Worm (Caenorhabditis elegans) whole organism, L1 larva: ENCODE data around the gene nhr-19.

Experiments used
- aha-1 ChIP-seq: fragments of 150-350 bp; optimal IDR thresholded peaks from 2 replicates; lab custom pipeline; 2014; ENCODE audit warnings: missing biosample characterization, missing genetic modification characterization
- aly-2 ChIP-seq: fragments of 150-350 bp; optimal IDR thresholded peaks from 2 replicates; lab custom pipeline; 2014; ENCODE audit warnings: missing biosample characterization, missing genetic modification characterization
- ama-1 ChIP-seq: fragments of 150-350 bp; optimal IDR thresholded peaks from 2 replicates; lab custom pipeline; 2014
- blmp-1 ChIP-seq: fragments of 150-350 bp; optimal IDR thresholded peaks from 2 replicates; lab custom pipeline; 2014; ENCODE audit warnings: missing biosample characterization, missing genetic modification characterization
- dpl-1 ChIP-seq, 3 experiments: fragments of 150-350 bp in 2 of 3; sonication (generic microtip) in 1 of 3; optimal IDR thresholded peaks; 2 replicates each; lab custom pipeline; 2014 to 2017; ENCODE audit warnings: missing biosample characterization in 3 of 3, missing genetic modification characterization in 3 of 3, missing genetic modification reagents in 3 of 3
- dsc-1 ChIP-seq: sonication (generic microtip); optimal IDR thresholded peaks from 2 replicates; lab custom pipeline; 2016; ENCODE audit warnings: mild to moderate bottlenecking, missing genetic modification characterization, missing compliant biosample characterization
- efl-1 ChIP-seq, 4 experiments: fragments of 150-350 bp; optimal IDR thresholded peaks in 3 of 4; peaks in 1 of 4; 1 replicate in 1 of 4; 2 replicates in 3 of 4; lab custom pipeline; 2014; ENCODE audit warnings: missing biosample characterization in 2 of 4, missing genetic modification characterization in 2 of 4, missing genetic modification reagents in 2 of 4
- elt-2 ChIP-seq: sonication (generic microtip); optimal IDR thresholded peaks from 2 replicates; lab custom pipeline; 2016; ENCODE audit warnings: missing genetic modification characterization, mild to moderate bottlenecking, inconsistent platforms, missing compliant biosample characterization, missing genetic modification reagents
- elt-3 ChIP-seq, 6 experiments: fragments of 150-350 bp in 1 of 6; sonication (generic microtip); optimal IDR thresholded peaks; 2 replicates each; lab custom pipeline; 2017 to 2018; ENCODE audit warnings: missing biosample characterization in 6 of 6, missing genetic modification characterization in 6 of 6, inconsistent platforms in 1 of 6
- ets-5 ChIP-seq: fragments of 200-800 bp; sonication (Bioruptor generic); IDR thresholded peaks from 2 replicates; pipeline ENCODE4 v1.3.6; 2022; ENCODE audit warnings: missing genetic modification characterization, missing compliant biosample characterization
- fkh-10 ChIP-seq: sonication (generic microtip); optimal IDR thresholded peaks from 2 replicates; lab custom pipeline; 2017; ENCODE audit warnings: missing biosample characterization, missing genetic modification reagents, missing genetic modification characterization
- fkh-4 ChIP-seq: sonication (generic microtip); optimal IDR thresholded peaks from 2 replicates; lab custom pipeline; 2016; ENCODE audit warnings: missing compliant biosample characterization, missing genetic modification characterization, borderline replicate concordance
- fkh-8 ChIP-seq: sonication (generic microtip); optimal IDR thresholded peaks from 2 replicates; lab custom pipeline; 2016; ENCODE audit warnings: mild to moderate bottlenecking, missing genetic modification characterization, missing compliant biosample characterization
- grh-1 ChIP-seq: fragments of 200-800 bp; sonication (Bioruptor generic); IDR thresholded peaks from 2 replicates; pipeline ENCODE4 v1.3.6; 2022; ENCODE audit warnings: missing genetic modification reagents, missing genetic modification characterization, missing compliant biosample characterization
- hpl-2 ChIP-seq: fragments of 150-350 bp; optimal IDR thresholded peaks from 2 replicates; lab custom pipeline; 2014; ENCODE audit warnings: missing biosample characterization, missing genetic modification reagents, missing genetic modification characterization
- isw-1 ChIP-seq: fragments of 200-800 bp; sonication (Bioruptor generic); IDR thresholded peaks from 2 replicates; pipeline ENCODE4 v1.3.6; 2022; ENCODE audit warnings: missing genetic modification characterization, missing compliant biosample characterization
- lin-14 ChIP-seq: fragments of 200-800 bp; sonication (Bioruptor generic); optimal IDR thresholded peaks from 2 replicates; lab custom pipeline; 2018; ENCODE audit warnings: mild to moderate bottlenecking, missing genetic modification characterization, moderate library complexity, missing compliant biosample characterization
- lin-35 ChIP-seq, 2 experiments: fragments of 150-350 bp; optimal IDR thresholded peaks; 2 replicates each; lab custom pipeline; 2014; ENCODE audit warnings: missing biosample characterization in 2 of 2, missing genetic modification characterization in 2 of 2, missing genetic modification reagents in 2 of 2
- lin-39 ChIP-seq: fragments of 150-350 bp; optimal IDR thresholded peaks from 2 replicates; lab custom pipeline; 2014; ENCODE audit warnings: missing biosample characterization, missing genetic modification reagents, missing genetic modification characterization
- lsy-2 ChIP-seq, 2 experiments: fragments of 150-350 bp; optimal IDR thresholded peaks; 2 replicates each; lab custom pipeline; 2014; ENCODE audit warnings: missing biosample characterization in 2 of 2, missing genetic modification characterization in 2 of 2
- nhr-19 ChIP-seq: fragments of 200-800 bp; sonication (Bioruptor generic); conservative IDR thresholded peaks from 2 replicates; pipeline ENCODE4 v1.3.6; 2022; ENCODE audit warnings: missing genetic modification characterization, missing compliant biosample characterization
- nhr-20 ChIP-seq: sonication (generic microtip); optimal IDR thresholded peaks from 2 replicates; lab custom pipeline; 2016; ENCODE audit warnings: mild to moderate bottlenecking, missing genetic modification characterization, missing compliant biosample characterization
- nhr-237 ChIP-seq: fragments of 150-350 bp; optimal IDR thresholded peaks from 2 replicates; lab custom pipeline; 2014; ENCODE audit warnings: missing biosample characterization, missing genetic modification characterization
- nhr-47 ChIP-seq: sonication (generic microtip); optimal IDR thresholded peaks from 2 replicates; lab custom pipeline; 2016; ENCODE audit warnings: mild to moderate bottlenecking, missing genetic modification characterization, moderate library complexity, missing compliant biosample characterization
- nhr-71 ChIP-seq: sonication (generic microtip); optimal IDR thresholded peaks from 2 replicates; lab custom pipeline; 2016; ENCODE audit warnings: mild to moderate bottlenecking, missing genetic modification characterization, moderate library complexity, missing compliant biosample characterization
- nhr-77 ChIP-seq: fragments of 150-350 bp; optimal IDR thresholded peaks from 2 replicates; lab custom pipeline; 2014; ENCODE audit warnings: missing biosample characterization, missing genetic modification characterization
- nhr-85 ChIP-seq: sonication (generic microtip); peaks from one replicate; lab custom pipeline; 2016; ENCODE audit warnings: missing genetic modification characterization, inconsistent platforms, missing compliant biosample characterization
- pax-3 ChIP-seq: fragments of 200-800 bp; sonication (Bioruptor generic); optimal IDR thresholded peaks from 2 replicates; lab custom pipeline; 2018; ENCODE audit warnings: mild to moderate bottlenecking, missing genetic modification characterization, moderate library complexity, missing compliant biosample characterization
- pqm-1 ChIP-seq: sonication (generic microtip); optimal IDR thresholded peaks from 3 replicates; lab custom pipeline; 2017; ENCODE audit warnings: missing biosample characterization, missing genetic modification characterization
- skn-1 ChIP-seq: fragments of 150-350 bp; optimal IDR thresholded peaks from 2 replicates; lab custom pipeline; 2014; ENCODE audit warnings: missing biosample characterization, missing genetic modification characterization
- snpc-4 ChIP-seq: fragments of 150-350 bp; optimal IDR thresholded peaks from 2 replicates; lab custom pipeline; 2014; ENCODE audit warnings: missing biosample characterization, missing genetic modification characterization
- snu-23 ChIP-seq: sonication (generic microtip); optimal IDR thresholded peaks from 2 replicates; lab custom pipeline; 2016; ENCODE audit warnings: missing genetic modification characterization, missing compliant biosample characterization
- sup-37 ChIP-seq: fragments of 200-800 bp; sonication (Bioruptor generic); optimal IDR thresholded peaks from 2 replicates; lab custom pipeline; 2018; ENCODE audit warnings: mild to moderate bottlenecking, missing genetic modification characterization, missing compliant biosample characterization
- swsn-7 ChIP-seq: sonication (generic microtip); optimal IDR thresholded peaks from 2 replicates; lab custom pipeline; 2016; ENCODE audit warnings: missing genetic modification characterization, missing compliant biosample characterization
- xbp-1 ChIP-seq: sonication (generic microtip); optimal IDR thresholded peaks from 2 replicates; lab custom pipeline; 2016; ENCODE audit warnings: missing genetic modification characterization, missing compliant biosample characterization
- ztf-11 ChIP-seq, 2 experiments: sonication (generic microtip); optimal IDR thresholded peaks; 2 replicates each; lab custom pipeline; 2016 to 2017; ENCODE audit warnings: missing genetic modification characterization in 2 of 2, missing biosample characterization in 1 of 2, missing compliant biosample characterization in 1 of 2

The nhr-19 gene

ce11 chrII:9607137-9607536 lies 1.8 kb upstream of the nhr-19 start:
- TF ChIP-seq nhr-19 (GFP tag; lab: Robert Waterston, UW): peak; percentile 62
- TF ChIP-seq nhr-20: no peak
- no peak for TF ChIP-seq dsc-1 (tag; lab: Kevin White, UChicago)
- TF ChIP-seq pqm-1 (tag; lab: Kevin White, UChicago): no peak
- TF ChIP-seq fkh-10 (GFP tag; lab: Kevin White, UChicago): no peak
- no peak for TF ChIP-seq aly-2
- no peak for TF ChIP-seq snpc-4 (tag; lab: Kevin White, UChicago)
- TF ChIP-seq nhr-47 (tag; lab: Kevin White, UChicago): no peak
- TF ChIP-seq lin-35 (GFP tag; optimal IDR thresholded peaks at IDR 0.05; lab: Kevin White, UChicago): peak in 1 of 2 experiments; percentile 3
- TF ChIP-seq ets-5 (GFP tag; lab: Robert Waterston, UW): no peak
- no peak for TF ChIP-seq sup-37
- TF ChIP-seq fkh-4 (tag; lab: Kevin White, UChicago): no peak
- TF ChIP-seq grh-1 (GFP tag; lab: Robert Waterston, UW): no peak
- TF ChIP-seq dpl-1 (GFP tag; optimal IDR thresholded peaks at IDR 0.05; lab: Kevin White, UChicago): no peak
- TF ChIP-seq ztf-11 (tag; optimal IDR thresholded peaks at IDR 0.05; lab: Kevin White, UChicago): no peak
- no peak for TF ChIP-seq swsn-7 (tag; lab: Kevin White, UChicago)
- peak; percentile 63 for TF ChIP-seq elt-2
- TF ChIP-seq, all 84 proteins: peak for 3

- TF ChIP-seq fkh-8 (tag; lab: Kevin White, UChicago) (no peak), lin-35 (GFP tag; optimal IDR thresholded peaks at IDR 0.05; lab: Kevin White, UChicago) (peak in 1 of 2 experiments; percentile 44), nhr-77 (tag; lab: Kevin White, UChicago) (no peak), efl-1 (optimal IDR thresholded peaks at IDR 0.05; lab: Kevin White, UChicago) (no peak), efl-1 (GFP tag; optimal IDR thresholded peaks at IDR 0.05 in 1 of 2; lab: Kevin White, UChicago) (peak in 1 of 2 experiments; percentile 42)
These were observed 1.2 kb upstream of the nhr-19 start for ce11 chrII:9606485-9607036.

DNA sequence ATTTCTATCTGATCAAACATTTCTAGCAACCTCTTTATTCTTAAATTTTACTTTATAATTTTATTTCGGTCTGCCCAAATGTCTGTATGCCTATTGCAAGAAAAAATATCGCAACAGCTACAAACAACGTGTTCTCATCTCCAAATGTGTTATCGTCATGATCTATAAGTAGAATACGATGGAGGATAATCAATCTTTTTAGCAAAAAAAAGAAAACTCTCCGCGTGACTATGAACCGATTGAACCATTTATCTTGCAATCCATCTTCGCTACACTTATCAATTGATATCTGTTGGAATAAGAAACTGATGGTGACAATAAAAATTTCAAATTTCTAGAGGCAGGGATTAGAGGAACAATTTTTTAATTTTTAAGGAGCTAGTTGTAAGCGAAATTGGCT lies 628 bp upstream of the nhr-19 start:
- TF ChIP-seq nhr-19 (GFP tag; lab: Robert Waterston, UW) (peak; percentile 39), nhr-47 (tag; lab: Kevin White, UChicago) (no peak), nhr-71 (tag; lab: Kevin White, UChicago) (peak; percentile 45), lin-14 (GFP tag; lab: Kevin White, UChicago) (peak; percentile 43), hpl-2 (GFP tag; lab: Kevin White, UChicago) (no peak), pax-3 (tag; lab: Kevin White, UChicago) (no peak), nhr-237 (tag; lab: Kevin White, UChicago) (no peak), lsy-2 (tag; optimal IDR thresholded peaks at IDR 0.05; lab: Kevin White, UChicago) (peak in 1 of 2 experiments; percentile 32), lin-39 (tag; lab: Kevin White, UChicago) (peak; percentile 47), blmp-1 (tag; lab: Kevin White, UChicago) (peak; percentile 78), elt-3 (tag; optimal IDR thresholded peaks at IDR 0.05; lab: Kevin White, UChicago) (peak in 3 of 6 experiments; percentile 8 to 85 (median 51)), xbp-1 (tag; lab: Kevin White, UChicago) (no peak), snu-23 (peak; percentile 8), isw-1 (GFP tag; lab: Robert Waterston, UW) (no peak), fkh-4 (tag; lab: Kevin White, UChicago) (no peak), lin-35 (GFP tag; optimal IDR thresholded peaks at IDR 0.05; lab: Kevin White, UChicago) (peak in 1 of 2 experiments; percentile 7), nhr-20 (peak; percentile 74), nhr-85 (peak; percentile 88), skn-1 (tag; lab: Kevin White, UChicago) (no peak)
- TF ChIP-seq, all 84 proteins: peak for 11

- TF ChIP-seq aha-1 (tag; lab: Kevin White, UChicago) (no peak), ama-1 (peak; percentile 60)
These were observed 641 bp downstream of the nhr-19 start for ce11 chrII:9604685-9605084.
